Fruit fly (Drosophila melanogaster): Measurements from ENCODE around the gene CG10462.
A peak's percentile ranks its signal among the peaks of the same experiment; 100 is the strongest.

CG10462 gene

DNA sequence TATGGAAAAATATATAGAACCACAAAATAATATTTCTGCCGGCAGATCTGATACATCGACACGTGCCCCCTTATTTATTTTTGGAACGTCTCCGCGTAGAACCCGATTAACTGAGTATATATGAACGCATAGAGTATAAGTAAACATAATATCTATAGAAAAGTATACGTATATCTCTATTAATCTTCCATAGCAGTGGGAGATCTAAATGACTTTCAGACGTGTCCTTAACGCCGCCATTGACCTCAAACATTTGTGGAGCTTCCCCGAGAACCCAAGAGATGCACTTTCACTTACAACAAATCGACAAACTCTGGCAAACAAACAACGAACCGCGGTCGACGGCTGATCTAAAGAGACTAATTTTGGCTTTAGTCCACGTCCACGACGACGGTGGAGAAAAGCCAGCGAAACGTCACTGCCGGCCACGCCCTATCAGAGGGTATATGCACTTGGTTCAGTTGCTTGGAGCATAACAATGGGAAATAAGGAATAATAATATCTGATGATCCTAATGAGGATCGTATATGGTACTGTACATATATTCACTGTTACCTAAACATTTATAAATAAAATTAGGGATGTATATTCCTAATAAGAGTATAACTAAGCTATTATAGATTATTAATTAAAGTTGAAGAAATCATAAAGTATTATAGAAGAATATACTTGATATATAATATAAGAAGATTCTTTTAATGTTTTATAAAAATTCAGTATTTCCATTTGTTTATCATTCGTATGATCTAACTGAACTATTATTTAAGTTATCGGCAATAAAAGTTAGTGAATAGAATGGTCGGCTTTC lies 28.2 kb upstream of the CG10462 start, which contains the start of gene fbp (continued):
- TF ChIP-seq CG9609 (GFP tag; optimal IDR thresholded peaks at IDR 0.05) (no peak), wor (GFP tag; IDR thresholded peaks at IDR 0.05) (no peak), CG34224 (GFP tag; IDR thresholded peaks at IDR 0.05; ENCODE audit: partially characterized antibody) (no peak), CG30431 (GFP tag; optimal IDR thresholded peaks at IDR 0.05) (no peak), luna (GFP tag; optimal IDR thresholded peaks at IDR 0.05) (no peak), zfh2 (GFP tag; optimal IDR thresholded peaks at IDR 0.05) (peak; percentile 38), ara (GFP tag; IDR thresholded peaks at IDR 0.05) (no peak), bcd (GFP tag; optimal IDR thresholded peaks at IDR 0.05) (peak; percentile 76), her (GFP tag; optimal IDR thresholded peaks at IDR 0.05) (no peak), CG9817 (tag; optimal IDR thresholded peaks at IDR 0.05) (peak; percentile 31), HmgZ (tag; optimal IDR thresholded peaks at IDR 0.05) (no peak), Hr51 (GFP tag; optimal IDR thresholded peaks at IDR 0.05) (peak; percentile 50 to 72), CG7271 (tag; optimal IDR thresholded peaks at IDR 0.05) (no peak), Eip74EF (GFP tag; optimal IDR thresholded peaks at IDR 0.05) (peak in 1 of 2 experiments; percentile 70), CG4730 (GFP tag; IDR thresholded peaks at IDR 0.05) (no peak), rib (GFP tag; IDR thresholded peaks at IDR 0.05) (no peak), cwo (GFP tag; optimal IDR thresholded peaks at IDR 0.05) (peak; percentile 41), usp (GFP tag; optimal IDR thresholded peaks at IDR 0.05) (no peak), Nf-YC (tag; optimal IDR thresholded peaks at IDR 0.05) (peak; percentile 65), zf30C (GFP tag; optimal IDR thresholded peaks at IDR 0.05) (no peak), Awh (GFP tag; IDR thresholded peaks at IDR 0.05) (peak; percentile 58; the same call in 1 of the 2 replicates), tna (GFP tag; IDR thresholded peaks at IDR 0.05; ENCODE audit: partially characterized antibody) (no peak), odd (GFP tag; optimal IDR thresholded peaks at IDR 0.05) (peak; percentile 76), Hsf (GFP tag; optimal IDR thresholded peaks at IDR 0.05) (peak; percentile 29), CG12155 (GFP tag; optimal IDR thresholded peaks at IDR 0.05) (peak; percentile 54), yki (optimal IDR thresholded peaks at IDR 0.05) (no peak), CG11695 (GFP tag; IDR thresholded peaks at IDR 0.05) (peak; percentile 8; the same call in 1 of the 3 replicates), zen2 (GFP tag; IDR thresholded peaks at IDR 0.05; ENCODE audit: partially characterized antibody) (no peak), ems (GFP tag; optimal IDR thresholded peaks at IDR 0.05) (peak; percentile 36), disco-r (GFP tag; optimal IDR thresholded peaks at IDR 0.05) (no peak), CG18262 (tag; optimal IDR thresholded peaks at IDR 0.05) (peak; percentile 89), CG15514 (GFP tag; optimal IDR thresholded peaks at IDR 0.05) (peak; percentile 22), CG31388 (GFP tag; optimal IDR thresholded peaks at IDR 0.05) (no peak), btn (GFP tag; optimal IDR thresholded peaks at IDR 0.05) (no peak), CG9215 (GFP tag; IDR thresholded peaks at IDR 0.05) (peak; percentile 48), fu2 (GFP tag; optimal IDR thresholded peaks at IDR 0.05) (no peak), jigr1 (GFP tag; IDR thresholded peaks at IDR 0.05) (no peak), crol (GFP tag; IDR thresholded peaks at IDR 0.05) (no peak), trem (tag; optimal IDR thresholded peaks at IDR 0.05) (no peak), gsb (GFP tag; IDR thresholded peaks at IDR 0.05) (no peak), CG33213 (GFP tag; optimal IDR thresholded peaks at IDR 0.05) (no peak), CG12071 (GFP tag; optimal IDR thresholded peaks at IDR 0.05) (no peak), row (GFP tag; IDR thresholded peaks at IDR 0.05) (peak; percentile 90), dm (GFP tag; optimal IDR thresholded peaks at IDR 0.05) (no peak), nom (GFP tag; optimal IDR thresholded peaks at IDR 0.05) (no peak), slp2 (GFP tag; optimal IDR thresholded peaks at IDR 0.05) (no peak), Fer1 (GFP tag; optimal IDR thresholded peaks at IDR 0.05) (peak; percentile 56), CG31224 (GFP tag; IDR thresholded peaks at IDR 0.05) (peak; percentile 49), Bgb (GFP tag; IDR thresholded peaks at IDR 0.05; ENCODE audit: partially characterized antibody) (no peak), tll (GFP tag; optimal IDR thresholded peaks at IDR 0.05) (no peak)
